Worm (Caenorhabditis elegans) whole organism, young adult: ENCODE results near the gene C04G2.5.
A peak's percentile ranks its signal among the peaks of the same experiment; 100 is the strongest.

ENCODE experiments used
- B0019.2 ChIP-seq: fragments of 200-800 bp; sonication (Bioruptor generic); conservative IDR thresholded peaks from 2 replicates; pipeline ENCODE4 v1.3.6; 2022; ENCODE audit warnings: missing genetic modification reagents, missing genetic modification characterization, missing compliant biosample characterization
- B0261.1 ChIP-seq: sonication (generic microtip); optimal IDR thresholded peaks from 2 replicates; lab custom pipeline; 2016; ENCODE audit warnings: mild to moderate bottlenecking, missing genetic modification characterization, moderate library complexity, missing compliant biosample characterization
- D2030.7 ChIP-seq: fragments of 200-800 bp; sonication (Bioruptor generic); IDR thresholded peaks from 2 replicates; pipeline ENCODE4 v1.3.6; 2022; ENCODE audit warnings: missing genetic modification reagents, missing genetic modification characterization, missing compliant biosample characterization
- F22D6.2 ChIP-seq: sonication (generic microtip); optimal IDR thresholded peaks from 2 replicates; lab custom pipeline; 2016; ENCODE audit warnings: mild to moderate bottlenecking, missing genetic modification characterization, missing compliant biosample characterization
- F39B2.1 ChIP-seq: fragments of 200-800 bp; sonication (Bioruptor generic); IDR thresholded peaks from 2 replicates; pipeline ENCODE4 v1.3.6; 2022; ENCODE audit warnings: missing genetic modification reagents, missing genetic modification characterization, missing compliant biosample characterization
- F49E8.2 ChIP-seq: sonication (generic microtip); optimal IDR thresholded peaks from 3 replicates; lab custom pipeline; 2017; ENCODE audit warnings: missing genetic modification characterization, mild to moderate bottlenecking, missing compliant biosample characterization, antibody characterized with exemption, moderate library complexity; ENCODE audit not compliant: insufficient read depth
- F55B11.4 ChIP-seq: sonication (generic microtip); optimal IDR thresholded peaks from 2 replicates; lab custom pipeline; 2016; ENCODE audit warnings: missing compliant biosample characterization, missing genetic modification characterization, borderline replicate concordance; ENCODE audit not compliant: insufficient read depth
- K12H6.12 ChIP-seq: fragments of 200-800 bp; sonication (Bioruptor generic); optimal IDR thresholded peaks from 2 replicates; lab custom pipeline; 2018; ENCODE audit warnings: mild to moderate bottlenecking, missing genetic modification characterization, missing compliant biosample characterization
- Y79H2A.3 ChIP-seq: fragments of 200-800 bp; sonication (Bioruptor generic); conservative IDR thresholded peaks from 2 replicates; pipeline ENCODE4 v1.3.6; 2022; ENCODE audit warnings: missing genetic modification reagents, missing genetic modification characterization, missing compliant biosample characterization
- akir-1 ChIP-seq: fragments of 200-800 bp; sonication (Bioruptor generic); optimal IDR thresholded peaks from 2 replicates; lab custom pipeline; 2018; ENCODE audit warnings: mild to moderate bottlenecking, missing genetic modification characterization, moderate library complexity, missing compliant biosample characterization
- atf-7 ChIP-seq: sonication (generic microtip); optimal IDR thresholded peaks from 2 replicates; lab custom pipeline; 2017; ENCODE audit warnings: mild to moderate bottlenecking, missing genetic modification characterization, missing compliant biosample characterization
- attf-3 ChIP-seq: fragments of 200-800 bp; sonication (Bioruptor generic); conservative IDR thresholded peaks from 2 replicates; pipeline ENCODE4 v1.3.6; 2022; ENCODE audit warnings: missing genetic modification reagents, missing genetic modification characterization, missing compliant biosample characterization
- bed-1 ChIP-seq: fragments of 200-800 bp; sonication (Bioruptor generic); IDR thresholded peaks from 2 replicates; pipeline ENCODE4 v1.3.6; 2022; ENCODE audit warnings: missing genetic modification reagents, missing genetic modification characterization, missing compliant biosample characterization
- cebp-1 ChIP-seq, 2 experiments: fragments of 200-800 bp in 1 of 2; sonication (Bioruptor generic) in 1 of 2; sonication (generic microtip) in 1 of 2; IDR thresholded peaks in 1 of 2; optimal IDR thresholded peaks in 1 of 2; 2 replicates each; pipeline versions ENCODE4 v1.3.6 to Lab custom; 2017 to 2022; ENCODE audit warnings: missing compliant biosample characterization in 2 of 2, missing genetic modification characterization in 2 of 2, mild to moderate bottlenecking in 1 of 2, missing genetic modification reagents in 1 of 2, moderate library complexity in 1 of 2
- ceh-79 ChIP-seq: sonication (generic microtip); optimal IDR thresholded peaks from 2 replicates; lab custom pipeline; 2017; ENCODE audit warnings: mild to moderate bottlenecking, missing genetic modification characterization, missing compliant biosample characterization
- chd-7 ChIP-seq: sonication (generic microtip); optimal IDR thresholded peaks from 2 replicates; lab custom pipeline; 2016; ENCODE audit warnings: mild to moderate bottlenecking, missing genetic modification characterization, moderate library complexity, missing compliant biosample characterization
- egl-18 ChIP-seq: fragments of 200-800 bp; sonication (Bioruptor generic); IDR thresholded peaks from 2 replicates; pipeline ENCODE4 v1.3.6; 2022; ENCODE audit warnings: missing genetic modification reagents, missing genetic modification characterization, missing compliant biosample characterization
- egrh-3 ChIP-seq: fragments of 200-800 bp; sonication (Bioruptor generic); IDR thresholded peaks from 2 replicates; pipeline ENCODE4 v1.3.6; 2022; ENCODE audit warnings: missing genetic modification reagents, missing genetic modification characterization, missing compliant biosample characterization
- ekl-4 ChIP-seq: fragments of 200-800 bp; sonication (Bioruptor generic); IDR thresholded peaks from 2 replicates; pipeline ENCODE4 v1.3.6; 2022; ENCODE audit warnings: missing genetic modification reagents, missing genetic modification characterization, missing compliant biosample characterization
- gei-17 ChIP-seq: fragments of 200-800 bp; sonication (Bioruptor generic); optimal IDR thresholded peaks from 2 replicates; lab custom pipeline; 2018; ENCODE audit warnings: mild to moderate bottlenecking, missing genetic modification characterization, missing compliant biosample characterization
- him-1 ChIP-seq: sonication (generic microtip); optimal IDR thresholded peaks from 2 replicates; lab custom pipeline; 2016; ENCODE audit warnings: missing genotype, missing genetic modification reagents, missing genetic modification characterization, missing compliant biosample characterization
- hlh-12 ChIP-seq: sonication (generic microtip); optimal IDR thresholded peaks from 2 replicates; lab custom pipeline; 2016; ENCODE audit warnings: missing genetic modification characterization, missing compliant biosample characterization
- hmg-20 ChIP-seq: fragments of 200-800 bp; sonication (Bioruptor generic); IDR thresholded peaks from 2 replicates; pipeline ENCODE4 v1.3.6; 2022; ENCODE audit warnings: missing genetic modification reagents, missing genetic modification characterization, missing compliant biosample characterization
- hrde-1 ChIP-seq: sonication (generic microtip); optimal IDR thresholded peaks from 2 replicates; lab custom pipeline; 2016; ENCODE audit warnings: missing genetic modification characterization, mild to moderate bottlenecking, missing compliant biosample characterization, moderate library complexity, missing genotype, missing genetic modification reagents, borderline replicate concordance
- let-526 ChIP-seq: fragments of 200-800 bp; sonication (Bioruptor generic); IDR thresholded peaks from 2 replicates; pipeline ENCODE4 v1.3.6; 2022; ENCODE audit warnings: missing genetic modification reagents, missing genetic modification characterization, missing compliant biosample characterization
- let-607 ChIP-seq, 2 experiments: fragments of 200-800 bp in 1 of 2; sonication (Bioruptor generic) in 1 of 2; sonication (generic microtip) in 1 of 2; optimal IDR thresholded peaks; 2 replicates each; lab custom pipeline; 2016 to 2018; ENCODE audit warnings: mild to moderate bottlenecking in 2 of 2, missing compliant biosample characterization in 2 of 2, missing genetic modification characterization in 2 of 2, moderate library complexity in 2 of 2, missing genotype in 1 of 2
- lir-1 ChIP-seq: fragments of 200-800 bp; sonication (Bioruptor generic); conservative IDR thresholded peaks from 2 replicates; pipeline ENCODE4 v1.3.6; 2022; ENCODE audit warnings: missing genetic modification reagents, missing genetic modification characterization, missing compliant biosample characterization
- madf-3 ChIP-seq: fragments of 200-800 bp; sonication (Bioruptor generic); IDR thresholded peaks from 2 replicates; pipeline ENCODE4 v1.3.6; 2022; ENCODE audit warnings: missing genetic modification reagents, missing genetic modification characterization, missing compliant biosample characterization
- madf-8 ChIP-seq: fragments of 200-800 bp; sonication (Bioruptor generic); conservative IDR thresholded peaks from 2 replicates; pipeline ENCODE4 v1.3.6; 2022; ENCODE audit warnings: missing genetic modification reagents, missing genetic modification characterization, missing compliant biosample characterization
- mxl-1 ChIP-seq: sonication (generic microtip); optimal IDR thresholded peaks from 2 replicates; lab custom pipeline; 2016; ENCODE audit warnings: missing genetic modification characterization, missing compliant biosample characterization
- nfya-2 ChIP-seq: fragments of 200-800 bp; sonication (Bioruptor generic); IDR thresholded peaks from 2 replicates; pipeline ENCODE4 v1.3.6; 2022; ENCODE audit warnings: missing genetic modification reagents, missing genetic modification characterization, missing compliant biosample characterization
- nfyb-1 ChIP-seq: fragments of 200-800 bp; sonication (Bioruptor generic); IDR thresholded peaks from 2 replicates; pipeline ENCODE4 v1.3.6; 2022; ENCODE audit warnings: missing genetic modification reagents, missing genetic modification characterization, missing compliant biosample characterization
- nhr-80 ChIP-seq: sonication (generic microtip); optimal IDR thresholded peaks from 2 replicates; lab custom pipeline; 2016; ENCODE audit warnings: missing genetic modification characterization, missing compliant biosample characterization
- pha-4 ChIP-seq: fragments of 150-350 bp; sonication (generic microtip); optimal IDR thresholded peaks from 2 replicates; lab custom pipeline; 2014; ENCODE audit warnings: missing biosample characterization, missing genetic modification reagents, missing genetic modification characterization
- sea-2 ChIP-seq: fragments of 200-800 bp; sonication (Bioruptor generic); IDR thresholded peaks from 2 replicates; pipeline ENCODE4 v1.3.6; 2022; ENCODE audit warnings: missing genetic modification characterization, missing compliant biosample characterization
- snpc-1.1 ChIP-seq: sonication (generic microtip); optimal IDR thresholded peaks from 2 replicates; lab custom pipeline; 2017; ENCODE audit warnings: missing genetic modification characterization, mild to moderate bottlenecking, missing compliant biosample characterization, antibody characterized with exemption, moderate library complexity, missing genotype, missing genetic modification reagents; ENCODE audit not compliant: insufficient read depth
- tbp1 ChIP-seq: fragments of 200-800 bp; sonication (Bioruptor generic); optimal IDR thresholded peaks from 2 replicates; lab custom pipeline; 2018; ENCODE audit warnings: mild to moderate bottlenecking, missing genetic modification characterization, missing compliant biosample characterization
- unc-62 ChIP-seq: fragments of 150-350 bp; optimal IDR thresholded peaks from 2 replicates; lab custom pipeline; 2014; ENCODE audit warnings: missing biosample characterization, missing genetic modification reagents, missing genetic modification characterization
- xnd-1 ChIP-seq: sonication (generic microtip); optimal IDR thresholded peaks from 2 replicates; lab custom pipeline; 2016; ENCODE audit warnings: missing genotype, missing genetic modification reagents, missing genetic modification characterization, missing compliant biosample characterization
- zim-3 ChIP-seq: sonication (generic microtip); optimal IDR thresholded peaks from 2 replicates; lab custom pipeline; 2017; ENCODE audit warnings: mild to moderate bottlenecking, missing genetic modification characterization, moderate library complexity, missing compliant biosample characterization
- ztf-22 ChIP-seq: fragments of 200-800 bp; sonication (Bioruptor generic); optimal IDR thresholded peaks from 2 replicates; lab custom pipeline; 2018; ENCODE audit warnings: mild to moderate bottlenecking, missing genetic modification characterization, moderate library complexity, missing compliant biosample characterization
- ztf-26 ChIP-seq: sonication (generic microtip); optimal IDR thresholded peaks from 2 replicates; lab custom pipeline; 2017; ENCODE audit warnings: missing genetic modification characterization, missing compliant biosample characterization
- ztf-6 ChIP-seq: fragments of 200-800 bp; sonication (Bioruptor generic); IDR thresholded peaks from 2 replicates; pipeline ENCODE4 v1.3.6; 2022; ENCODE audit warnings: missing genetic modification reagents, missing genetic modification characterization, missing compliant biosample characterization

C04G2.5 gene

DNA sequence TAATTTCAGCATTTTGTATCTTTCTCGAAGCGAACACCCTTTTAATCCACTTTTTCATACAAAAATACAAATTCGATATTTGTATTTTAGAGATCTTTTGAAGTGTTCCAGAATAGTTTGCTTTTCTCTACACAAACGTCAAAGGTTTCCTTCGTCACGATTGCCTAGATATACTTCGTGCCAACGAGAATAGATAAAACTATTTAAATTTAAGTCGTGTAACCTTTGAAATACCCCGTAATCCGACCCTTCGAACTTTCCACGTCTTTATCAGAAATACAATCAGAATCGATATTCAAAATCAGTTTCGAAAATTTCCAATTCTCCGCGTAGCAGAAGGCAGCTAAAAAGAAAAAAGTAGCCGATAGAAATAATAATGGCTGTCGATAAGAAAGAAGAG is 4.7 kb downstream of the C04G2.5 start, which contains the start of gene ttbk-5:
Gene ttbk-5 (plus strand): TSS at position 301 of the 400 bp plus-strand sequence.
- TF ChIP-seq K12H6.12 = no peak

DNA sequence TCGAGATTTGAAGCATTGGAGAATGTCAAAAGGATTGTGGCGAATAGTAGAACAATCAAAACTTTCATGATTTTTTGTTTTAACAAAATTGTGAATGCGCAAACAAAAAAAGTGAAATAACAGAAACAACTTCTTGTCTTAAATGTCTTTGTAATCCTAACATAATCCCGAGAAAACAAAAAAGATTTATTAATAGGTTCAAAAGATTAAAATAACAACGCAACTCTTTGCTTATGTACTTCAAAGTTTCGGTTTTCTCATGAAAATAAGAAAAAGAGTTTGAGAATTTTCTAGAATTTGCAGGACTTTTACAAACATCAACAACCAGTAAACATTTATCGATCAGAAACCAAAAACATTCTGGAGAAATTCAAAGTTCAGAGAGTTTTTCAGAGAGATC is 5.3 kb downstream of the C04G2.5 start, which contains the start of gene ttr-39:
Gene ttr-39 (minus strand): TSS at position 101 of the 400 bp plus-strand sequence.
- no peak for TF ChIP-seq madf-8 (GFP tag; lab: Robert Waterston, UW)
- TF ChIP-seq hlh-12 (tag; lab: Kevin White, UChicago) = no peak
- no peak for TF ChIP-seq snpc-1.1
- TF ChIP-seq pha-4 (tag; lab: Kevin White, UChicago) = no peak

DNA sequence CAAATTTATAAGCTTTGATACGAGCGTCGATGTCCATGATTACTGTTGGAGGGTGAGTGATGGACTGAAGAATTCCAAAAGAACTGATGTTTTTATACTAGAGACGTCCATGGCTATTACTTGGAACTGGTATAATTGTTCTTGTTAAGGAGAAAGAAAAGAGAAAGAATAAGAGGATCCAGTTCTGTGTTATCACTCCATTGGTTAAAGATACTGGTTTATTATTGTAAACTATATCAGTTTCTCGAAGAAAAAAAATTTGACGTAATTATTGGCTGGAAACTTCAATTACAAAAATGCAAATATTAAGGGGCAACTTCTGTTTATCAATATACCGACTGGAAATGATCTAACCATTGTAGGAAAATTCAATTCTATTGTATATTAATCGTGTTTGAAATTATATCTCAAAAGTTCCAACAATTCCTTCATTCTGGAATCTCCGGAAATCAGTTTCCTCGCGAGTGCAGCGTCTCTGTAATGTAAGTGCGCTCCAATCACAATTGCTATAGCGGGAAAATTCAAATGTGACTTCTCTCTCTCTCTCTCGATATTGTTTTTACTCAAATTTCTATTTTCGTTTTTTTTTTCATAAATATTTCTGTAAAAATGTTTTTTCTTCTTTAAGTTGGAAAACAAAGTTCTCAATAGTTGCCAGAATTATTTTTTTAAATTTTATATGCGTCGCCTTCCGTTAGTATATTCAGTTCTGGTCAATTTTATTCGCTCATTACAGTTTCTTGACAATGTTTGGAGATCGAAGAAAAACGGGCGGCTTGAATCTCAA is 9.5 kb downstream of the C04G2.5 start, which contains the start of the genes col-2 and ndc-80:
Gene col-2 (minus strand): TSS at position 51 of the 787 bp plus-strand sequence.
Gene ndc-80 (plus strand): TSS at position 737 of the 787 bp plus-strand sequence.
- TF ChIP-seq B0019.2 (GFP tag; lab: Robert Waterston, UW) = no peak
- TF ChIP-seq nhr-80 (tag; lab: Kevin White, UChicago) = peak; percentile 32
- TF ChIP-seq akir-1 = no peak
- TF ChIP-seq cebp-1 (GFP tag; IDR thresholded peaks at IDR 0.05; lab: Robert Waterston, UW) = no peak
- TF ChIP-seq cebp-1 (tag; optimal IDR thresholded peaks at IDR 0.05; lab: Kevin White, UChicago) = no peak
- TF ChIP-seq mxl-1 (tag; lab: Kevin White, UChicago) = no peak
- TF ChIP-seq tbp1 = peak; percentile 23
- no peak for TF ChIP-seq egrh-3
- TF ChIP-seq let-607 (tag; optimal IDR thresholded peaks at IDR 0.05; lab: Kevin White, UChicago) = no peak
- no peak for TF ChIP-seq madf-3 (GFP tag; lab: Robert Waterston, UW)
- TF ChIP-seq nfyb-1 = no peak
- no peak for TF ChIP-seq B0261.1 (tag; lab: Kevin White, UChicago)
- peak; percentile 4 for TF ChIP-seq him-1 (tag; lab: Kevin White, UChicago)
- TF ChIP-seq egl-18 (GFP tag; lab: Robert Waterston, UW) = no peak
- no peak for TF ChIP-seq K12H6.12
- no peak for TF ChIP-seq ztf-22
- TF ChIP-seq bed-1 (GFP tag; lab: Robert Waterston, UW) = no peak
- no peak for TF ChIP-seq ekl-4
- TF ChIP-seq hrde-1 (tag; lab: Kevin White, UChicago) = no peak
- TF ChIP-seq F39B2.1 (GFP tag; lab: Robert Waterston, UW) = no peak
- TF ChIP-seq hmg-20 = no peak
- no peak for TF ChIP-seq F22D6.2 (tag; lab: Kevin White, UChicago)
- no peak for TF ChIP-seq let-526
- TF ChIP-seq D2030.7 (GFP tag; lab: Robert Waterston, UW) = peak; percentile 48; the same call in 1 of the 2 replicates
- TF ChIP-seq atf-7 (tag; lab: Kevin White, UChicago) = no peak
- no peak for TF ChIP-seq zim-3 (tag; lab: Kevin White, UChicago)
- peak; percentile 62; the same call in 1 of the 2 replicates for TF ChIP-seq attf-3 (GFP tag; lab: Robert Waterston, UW)
- no peak for TF ChIP-seq F55B11.4 (tag; lab: Kevin White, UChicago)
- no peak for TF ChIP-seq xnd-1 (tag; lab: Kevin White, UChicago)
- TF ChIP-seq unc-62 = no peak
- TF ChIP-seq chd-7 = no peak
- no peak for TF ChIP-seq sea-2
- TF ChIP-seq F49E8.2 = peak; percentile 37
- TF ChIP-seq ztf-6 (GFP tag; lab: Robert Waterston, UW) = no peak
- no peak for TF ChIP-seq gei-17
- no peak for TF ChIP-seq nfya-2
- no peak for TF ChIP-seq lir-1 (GFP tag; lab: Robert Waterston, UW)
- TF ChIP-seq ztf-26 (tag; lab: Kevin White, UChicago) = no peak
- no peak for TF ChIP-seq Y79H2A.3
- no peak for TF ChIP-seq ceh-79 (tag; lab: Kevin White, UChicago)
